Fruit fly (Drosophila melanogaster) whole organism, embryonic: Measurements from ENCODE around the gene CG5863.

ENCODE experiments used
- Antp ChIP-seq: fragments of 200-800 bp; sonication (Bioruptor generic); optimal IDR thresholded peaks from 3 replicates; lab custom pipeline; 2016; ENCODE audit warnings: missing biosample characterization, missing genetic modification characterization
- Bgb ChIP-seq: fragments of 200-800 bp; sonication (Bioruptor generic); IDR thresholded peaks from 2 replicates; pipeline ENCODE4 v1.3.6; 2022; ENCODE audit warnings: missing biosample characterization, missing genetic modification characterization; ENCODE audit not compliant: partially characterized antibody
- BtbVII ChIP-seq: fragments of 200-800 bp; sonication (Bioruptor generic); optimal IDR thresholded peaks from 3 replicates; lab custom pipeline; 2017; ENCODE audit warnings: missing biosample characterization, mild to moderate bottlenecking, missing genetic modification characterization
- CG10267 ChIP-seq: fragments of 200-800 bp; sonication (Bioruptor generic); optimal IDR thresholded peaks from 2 replicates; lab custom pipeline; 2018; ENCODE audit warnings: missing biosample characterization, mild to moderate bottlenecking, missing genetic modification characterization, moderate library complexity
- CG10543 ChIP-seq: fragments of 200-800 bp; sonication (Bioruptor generic); optimal IDR thresholded peaks from 3 replicates; lab custom pipeline; 2017; ENCODE audit warnings: missing biosample characterization, mild to moderate bottlenecking, missing genetic modification characterization, moderate library complexity
- CG10565 ChIP-seq: fragments of 200-800 bp; sonication (Bioruptor generic); optimal IDR thresholded peaks from 3 replicates; lab custom pipeline; 2016; ENCODE audit warnings: missing biosample characterization, mild to moderate bottlenecking, missing genetic modification characterization
- CG10654 ChIP-seq: fragments of 200-800 bp; sonication (Bioruptor generic); optimal IDR thresholded peaks from 2 replicates; lab custom pipeline; 2016; ENCODE audit warnings: missing biosample characterization, missing genetic modification characterization
- CG11560 ChIP-seq: fragments of 200-800 bp; sonication (Bioruptor generic); IDR thresholded peaks from 3 replicates; pipeline ENCODE4 v1.3.6; 2022; ENCODE audit warnings: missing biosample characterization, missing genetic modification characterization
- CG11695 ChIP-seq: fragments of 200-800 bp; sonication (Bioruptor generic); IDR thresholded peaks from 3 replicates; pipeline ENCODE4 v1.3.6; 2022; ENCODE audit warnings: missing biosample characterization, missing genetic modification characterization
- CG11696 ChIP-seq: fragments of 200-800 bp; sonication (Bioruptor generic); IDR thresholded peaks from 2 replicates; pipeline ENCODE4 v1.3.6; 2022; ENCODE audit warnings: missing biosample characterization, missing genetic modification characterization
- CG13123 ChIP-seq: fragments of 200-800 bp; sonication (Bioruptor generic); optimal IDR thresholded peaks from 2 replicates; lab custom pipeline; 2016; ENCODE audit warnings: missing biosample characterization, missing genetic modification characterization
- CG17328 ChIP-seq: fragments of 200-800 bp; sonication (Bioruptor generic); IDR thresholded peaks from 2 replicates; pipeline ENCODE4 v1.3.6; 2022; ENCODE audit warnings: missing biosample characterization, missing genetic modification characterization
- CG17385 ChIP-seq: fragments of 200-800 bp; sonication (Bioruptor generic); optimal IDR thresholded peaks from 3 replicates; lab custom pipeline; 2018; ENCODE audit warnings: missing biosample characterization, mild to moderate bottlenecking, missing genetic modification characterization
- CG18764 ChIP-seq: fragments of 200-800 bp; sonication (Bioruptor generic); optimal IDR thresholded peaks from 3 replicates; lab custom pipeline; 2016; ENCODE audit warnings: missing biosample characterization, missing genetic modification characterization
- CG2116 ChIP-seq: fragments of 200-800 bp; sonication (Bioruptor generic); optimal IDR thresholded peaks from 3 replicates; lab custom pipeline; 2018; ENCODE audit warnings: missing biosample characterization, mild to moderate bottlenecking, missing genetic modification characterization
- CG2678 ChIP-seq: fragments of 200-800 bp; sonication (Bioruptor generic); optimal IDR thresholded peaks from 3 replicates; lab custom pipeline; 2019; ENCODE audit warnings: missing biosample characterization, mild to moderate bottlenecking, missing genetic modification characterization, moderate library complexity
- CG30431 ChIP-seq: fragments of 200-800 bp; sonication (Bioruptor generic); optimal IDR thresholded peaks from 2 replicates; lab custom pipeline; 2017; ENCODE audit warnings: missing biosample characterization, missing genetic modification characterization
- CG32767 ChIP-seq: fragments of 200-800 bp; sonication (Bioruptor generic); IDR thresholded peaks from 2 replicates; pipeline ENCODE4 v1.3.6; 2022; ENCODE audit warnings: missing biosample characterization, missing genetic modification characterization
- CG33213 ChIP-seq: fragments of 200-800 bp; sonication (Bioruptor generic); optimal IDR thresholded peaks from 3 replicates; lab custom pipeline; 2016; ENCODE audit warnings: missing biosample characterization, missing genetic modification characterization
- CG3407 ChIP-seq: fragments of 200-800 bp; sonication (Bioruptor generic); optimal IDR thresholded peaks from 2 replicates; lab custom pipeline; 2018; ENCODE audit warnings: missing biosample characterization, mild to moderate bottlenecking, missing genetic modification characterization
- CG4328 ChIP-seq: fragments of 200-800 bp; sonication (Bioruptor generic); optimal IDR thresholded peaks from 3 replicates; lab custom pipeline; 2017; ENCODE audit warnings: missing biosample characterization, missing genetic modification reagents, missing genetic modification characterization
- CG5180 ChIP-seq: fragments of 200-800 bp; sonication (Bioruptor generic); optimal IDR thresholded peaks from 3 replicates; lab custom pipeline; 2017; ENCODE audit warnings: missing biosample characterization, missing genetic modification characterization, mild to moderate bottlenecking, moderate library complexity, missing genetic modification reagents
- CG5953 ChIP-seq: fragments of 200-800 bp; sonication (Bioruptor generic); IDR thresholded peaks from 2 replicates; pipeline ENCODE4 v1.3.6; 2022; ENCODE audit warnings: missing biosample characterization, missing genetic modification characterization
- CG6683 ChIP-seq: fragments of 200-800 bp; sonication (Bioruptor generic); optimal IDR thresholded peaks from 2 replicates; lab custom pipeline; 2017; ENCODE audit warnings: missing biosample characterization, mild to moderate bottlenecking, missing genetic modification characterization, missing genetic modification reagents
- CG7372 ChIP-seq: fragments of 200-800 bp; sonication (Bioruptor generic); IDR thresholded peaks from 2 replicates; pipeline ENCODE4 v1.3.6; 2022; ENCODE audit warnings: missing biosample characterization, missing genetic modification characterization
- D19A ChIP-seq: fragments of 200-800 bp; optimal IDR thresholded peaks from 3 replicates; lab custom pipeline; 2019; ENCODE audit warnings: missing biosample characterization, mild to moderate bottlenecking, missing genetic modification characterization, moderate library complexity
- Deaf1 ChIP-seq: fragments of 200-800 bp; optimal IDR thresholded peaks from 3 replicates; lab custom pipeline; 2019; ENCODE audit warnings: missing biosample characterization, mild to moderate bottlenecking, missing genetic modification characterization, moderate library complexity
- Dip3 ChIP-seq: fragments of 200-800 bp; sonication (Bioruptor generic); optimal IDR thresholded peaks from 3 replicates; lab custom pipeline; 2016; ENCODE audit warnings: missing biosample characterization, missing genetic modification characterization
- Eip74EF ChIP-seq, 2 experiments: fragments of 200-800 bp in 1 of 2; fragments of >200 bp in 1 of 2; sonication (Bioruptor generic) in 1 of 2; optimal IDR thresholded peaks; 2 replicates each; lab custom pipeline; 2017 to 2019; ENCODE audit warnings: missing biosample characterization in 2 of 2, missing genetic modification characterization in 2 of 2, mild to moderate bottlenecking in 1 of 2, moderate library complexity in 1 of 2
- Elba2 ChIP-seq: fragments of 200-800 bp; sonication (Bioruptor generic); optimal IDR thresholded peaks from 3 replicates; lab custom pipeline; 2016; ENCODE audit warnings: missing biosample characterization, missing genetic modification characterization
- Gsc ChIP-seq: fragments of 200-800 bp; sonication (Bioruptor generic); IDR thresholded peaks from 2 replicates; pipeline ENCODE4 v1.3.6; 2022; ENCODE audit warnings: missing biosample characterization, missing genetic modification characterization
- H2.0 ChIP-seq: fragments of 200-800 bp; sonication (Bioruptor generic); IDR thresholded peaks from 2 replicates; pipeline ENCODE4 v1.3.6; 2022; ENCODE audit warnings: missing biosample characterization, missing genetic modification characterization
- Hr3 ChIP-seq: fragments of 200-800 bp; sonication (Bioruptor generic); optimal IDR thresholded peaks from 3 replicates; lab custom pipeline; 2016; ENCODE audit warnings: missing biosample characterization, missing genetic modification characterization
- Lpt ChIP-seq: fragments of >200 bp; optimal IDR thresholded peaks from 2 replicates; lab custom pipeline; 2018; ENCODE audit warnings: missing biosample characterization, missing genetic modification characterization
- MESR4 ChIP-seq: fragments of 200-800 bp; sonication (Bioruptor generic); optimal IDR thresholded peaks from 2 replicates; lab custom pipeline; 2018; ENCODE audit warnings: missing biosample characterization, mild to moderate bottlenecking, missing genetic modification characterization, moderate library complexity
- NK7.1 ChIP-seq: fragments of 200-800 bp; sonication (Bioruptor generic); optimal IDR thresholded peaks from 3 replicates; lab custom pipeline; 2016; ENCODE audit warnings: missing biosample characterization, missing genetic modification characterization
- Pdp1 ChIP-seq, 2 experiments: fragments of 200-800 bp; sonication (Bioruptor generic); optimal IDR thresholded peaks; 3 replicates each; lab custom pipeline; 2016; ENCODE audit warnings: missing biosample characterization in 2 of 2, missing genetic modification characterization in 2 of 2, mild to moderate bottlenecking in 1 of 2, moderate library complexity in 1 of 2
- Stat92E ChIP-seq, 3 experiments: fragments of >200 bp in 2 of 3; fragments of 200-800 bp in 1 of 3; sonication (Bioruptor generic) in 1 of 3; optimal IDR thresholded peaks; 2 replicates each; lab custom pipeline; 2017 to 2019; ENCODE audit warnings: missing biosample characterization in 3 of 3, missing genetic modification characterization in 3 of 3, mild to moderate bottlenecking in 1 of 3, moderate library complexity in 1 of 3
- Vsx1 ChIP-seq: fragments of 200-800 bp; sonication (Bioruptor generic); optimal IDR thresholded peaks from 2 replicates; lab custom pipeline; 2017; ENCODE audit warnings: missing biosample characterization, mild to moderate bottlenecking, missing genetic modification characterization, missing genetic modification reagents
- bigmax ChIP-seq: fragments of 200-800 bp; sonication (Bioruptor generic); optimal IDR thresholded peaks from 2 replicates; lab custom pipeline; 2018; ENCODE audit warnings: missing biosample characterization, mild to moderate bottlenecking, missing genetic modification characterization
- bsh ChIP-seq, 2 experiments: fragments of 200-800 bp; sonication (Bioruptor generic); optimal IDR thresholded peaks; 2 replicates each; lab custom pipeline; 2017 to 2018; ENCODE audit warnings: mild to moderate bottlenecking in 2 of 2, missing biosample characterization in 2 of 2, missing genetic modification characterization in 2 of 2, moderate library complexity in 1 of 2
- cad ChIP-seq: fragments of >200 bp; optimal IDR thresholded peaks from 2 replicates; lab custom pipeline; 2017; ENCODE audit warnings: missing biosample characterization, missing genetic modification characterization
- caup ChIP-seq: fragments of 200-800 bp; sonication (Bioruptor generic); optimal IDR thresholded peaks from 3 replicates; lab custom pipeline; 2017; ENCODE audit warnings: missing biosample characterization, mild to moderate bottlenecking, missing genetic modification characterization, moderate library complexity; ENCODE audit not compliant: severe bottlenecking
- fd102C ChIP-seq: fragments of 200-800 bp; sonication (Bioruptor generic); optimal IDR thresholded peaks from 2 replicates; lab custom pipeline; 2018; ENCODE audit warnings: missing biosample characterization, mild to moderate bottlenecking, missing genetic modification characterization, moderate library complexity
- fd64A ChIP-seq: fragments of 200-800 bp; sonication (Bioruptor generic); optimal IDR thresholded peaks from 3 replicates; lab custom pipeline; 2018; ENCODE audit warnings: missing biosample characterization, mild to moderate bottlenecking, missing genetic modification characterization
- lab ChIP-seq: fragments of 200-800 bp; sonication (Bioruptor generic); optimal IDR thresholded peaks from 3 replicates; lab custom pipeline; 2017; ENCODE audit warnings: missing biosample characterization, missing genetic modification characterization, mild to moderate bottlenecking, moderate library complexity, missing genetic modification reagents
- oc ChIP-seq: fragments of 200-800 bp; sonication (Bioruptor generic); optimal IDR thresholded peaks from 2 replicates; lab custom pipeline; 2018; ENCODE audit warnings: missing biosample characterization, mild to moderate bottlenecking, missing genetic modification characterization, moderate library complexity
- sr ChIP-seq: fragments of 200-800 bp; sonication (Bioruptor generic); IDR thresholded peaks from 3 replicates; pipeline ENCODE4 v1.3.6; 2022; ENCODE audit warnings: missing biosample characterization, missing genetic modification characterization
- tup ChIP-seq: fragments of 200-800 bp; sonication (Bioruptor generic); optimal IDR thresholded peaks from 2 replicates; lab custom pipeline; 2016; ENCODE audit warnings: missing biosample characterization, mild to moderate bottlenecking, missing genetic modification characterization, moderate library complexity
- wdn ChIP-seq: fragments of 200-800 bp; sonication (Bioruptor generic); IDR thresholded peaks from 2 replicates; pipeline ENCODE4 v1.3.6; 2022; ENCODE audit warnings: missing biosample characterization, missing genetic modification characterization

The CG5863 gene

DNA sequence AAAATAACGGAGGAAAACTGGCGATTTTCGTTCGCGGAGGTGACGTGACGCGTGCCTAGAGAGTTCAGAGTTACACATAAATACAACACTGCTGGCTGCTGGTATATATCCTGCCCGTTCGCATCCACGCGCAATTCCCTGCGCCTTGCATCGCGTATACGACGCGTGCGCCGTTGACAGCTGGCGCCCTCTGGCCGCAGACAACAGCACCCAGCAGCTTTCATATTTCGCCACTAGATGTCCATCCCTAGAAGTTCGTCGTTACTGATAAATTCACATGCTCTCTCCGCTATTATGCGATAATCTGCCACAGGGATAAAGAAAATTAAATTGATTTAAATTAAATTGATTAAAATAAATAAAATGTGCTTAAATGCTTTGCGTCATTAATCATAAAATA is 8.5 kb upstream of the CG5863 start, which contains the start of gene Sur-8 (continued):
- TF ChIP-seq CG2116 (GFP tag; lab: Kevin White, UChicago): peak; percentile 54
- TF ChIP-seq CG32767 (GFP tag; lab: Robert Waterston, UW): no peak
- peak; percentile 44; the same call in 1 of the 2 replicates for TF ChIP-seq CG11696 (GFP tag; lab: Robert Waterston, UW)
- peak; percentile 98 for TF ChIP-seq CG7372 (GFP tag; lab: Robert Waterston, UW)
- peak; percentile 77 for TF ChIP-seq caup (GFP tag; lab: Kevin White, UChicago)
- no peak for TF ChIP-seq fd102C (GFP tag; lab: Kevin White, UChicago)
- TF ChIP-seq CG10267 (tag; lab: Kevin White, UChicago): peak; percentile 24
- no peak for TF ChIP-seq cad (GFP tag; lab: Kevin White, UChicago)
- 0 out of 3 replicates have a peak, but pooled peaks have one; percentile 38 for TF ChIP-seq sr (GFP tag; lab: Robert Waterston, UW)
- peak; percentile 38 for TF ChIP-seq CG13123
- peak; percentile 40 for TF ChIP-seq CG30431 (GFP tag; lab: Kevin White, UChicago)
- TF ChIP-seq Bgb: peak; percentile 46; the same call in 1 of the 2 replicates
- no peak for TF ChIP-seq Gsc
- peak; percentile 70 for TF ChIP-seq CG17328 (GFP tag; lab: Robert Waterston, UW)
- TF ChIP-seq CG17385 (GFP tag; lab: Kevin White, UChicago): peak; percentile 35
- TF ChIP-seq wdn (GFP tag; lab: Robert Waterston, UW): no peak
- TF ChIP-seq CG11695 (GFP tag; lab: Robert Waterston, UW): no peak
- TF ChIP-seq lab (GFP tag; lab: Kevin White, UChicago): peak; percentile 79
- 0 out of 3 replicates have a peak, but pooled peaks have one; percentile 39 for TF ChIP-seq CG11560 (tag; lab: Robert Waterston, UW)
- peak; percentile 52 for TF ChIP-seq fd64A (GFP tag; lab: Kevin White, UChicago)
- TF ChIP-seq CG3407 (GFP tag; lab: Kevin White, UChicago): peak; percentile 26
- TF ChIP-seq NK7.1 (GFP tag; lab: Kevin White, UChicago): peak; percentile 30
- peak; percentile 70 for TF ChIP-seq Antp
- TF ChIP-seq CG10543 (GFP tag; lab: Kevin White, UChicago): peak; percentile 35
- peak; percentile 21 for TF ChIP-seq CG4328 (GFP tag; lab: Kevin White, UChicago)
- TF ChIP-seq CG2678 (tag; lab: Kevin White, UChicago): peak; percentile 48
- peak; percentile 81 for TF ChIP-seq CG5953 (GFP tag; lab: Robert Waterston, UW)
- TF ChIP-seq D19A (tag; lab: Kevin White, UChicago): no peak
- no peak for TF ChIP-seq tup
- no peak for TF ChIP-seq bigmax
- no peak for TF ChIP-seq Elba2 (GFP tag; lab: Kevin White, UChicago)
- peak; percentile 39 for TF ChIP-seq Dip3 (GFP tag; lab: Kevin White, UChicago)
- TF ChIP-seq CG33213: peak; percentile 67
- TF ChIP-seq BtbVII (GFP tag; lab: Kevin White, UChicago): peak; percentile 25
- TF ChIP-seq Stat92E (GFP tag; optimal IDR thresholded peaks at IDR 0.05; lab: Kevin White, UChicago): no peak
- TF ChIP-seq Vsx1 (GFP tag; lab: Kevin White, UChicago): peak; percentile 3
- TF ChIP-seq bsh (GFP tag; optimal IDR thresholded peaks at IDR 0.05; lab: Kevin White, UChicago): peak in 1 of 2 experiments; percentile 45
- no peak for TF ChIP-seq CG6683
- TF ChIP-seq Lpt (GFP tag; lab: Kevin White, UChicago): no peak
- no peak for TF ChIP-seq Eip74EF (GFP tag; optimal IDR thresholded peaks at IDR 0.05; lab: Kevin White, UChicago)
- TF ChIP-seq H2.0 (GFP tag; lab: Robert Waterston, UW): peak; percentile 62
- peak; percentile 40 for TF ChIP-seq CG10654 (GFP tag; lab: Kevin White, UChicago)
- peak; percentile 54 to 69 for TF ChIP-seq Pdp1 (GFP tag; optimal IDR thresholded peaks at IDR 0.05; lab: Kevin White, UChicago)
- peak; percentile 63 for TF ChIP-seq Hr3 (GFP tag; lab: Kevin White, UChicago)
- peak; percentile 27 for TF ChIP-seq CG18764 (GFP tag; lab: Kevin White, UChicago)
- no peak for TF ChIP-seq CG10565 (GFP tag; lab: Kevin White, UChicago)
- no peak for TF ChIP-seq CG5180 (GFP tag; lab: Kevin White, UChicago)
- no peak for TF ChIP-seq oc (tag; lab: Kevin White, UChicago)
- no peak for TF ChIP-seq MESR4 (GFP tag; lab: Kevin White, UChicago)
- TF ChIP-seq Deaf1 (tag; lab: Kevin White, UChicago): no peak
